Fruit fly (Drosophila melanogaster) whole organism, pupa: ENCODE results near the gene CG31211.
A peak's percentile ranks its signal among the peaks of the same experiment; 100 is the strongest.

Source experiments
- CG10348 ChIP-seq: fragments of 200-800 bp; sonication (Bioruptor generic); IDR thresholded peaks from 2 replicates; pipeline ENCODE4 v1.3.6; 2022; ENCODE audit warnings: missing biosample characterization, missing genetic modification characterization
- CG12605 ChIP-seq: fragments of 200-800 bp; sonication (Bioruptor generic); IDR thresholded peaks from 2 replicates; pipeline ENCODE4 v1.3.6; 2022; ENCODE audit warnings: missing biosample characterization, missing genetic modification characterization
- CG13204 ChIP-seq: fragments of 200-800 bp; sonication (Bioruptor generic); optimal IDR thresholded peaks from 2 replicates; lab custom pipeline; 2018; ENCODE audit warnings: missing biosample characterization, mild to moderate bottlenecking, missing genetic modification characterization, moderate library complexity
- CG14655 ChIP-seq: fragments of 200-800 bp; sonication (Bioruptor generic); optimal IDR thresholded peaks from 3 replicates; lab custom pipeline; 2017; ENCODE audit warnings: mild to moderate bottlenecking, missing biosample characterization, missing genetic modification reagents, missing genetic modification characterization
- CG15710 ChIP-seq: fragments of 200-800 bp; sonication (Bioruptor generic); optimal IDR thresholded peaks from 2 replicates; lab custom pipeline; 2018; ENCODE audit warnings: missing biosample characterization, mild to moderate bottlenecking, missing genetic modification characterization, moderate library complexity
- CG17806 ChIP-seq: fragments of 200-800 bp; sonication (Bioruptor generic); optimal IDR thresholded peaks from 2 replicates; lab custom pipeline; 2018; ENCODE audit warnings: missing biosample characterization, mild to moderate bottlenecking, missing genetic modification characterization, moderate library complexity
- CG32121 ChIP-seq: fragments of 200-800 bp; sonication (Bioruptor generic); IDR thresholded peaks from 2 replicates; pipeline ENCODE4 v1.3.6; 2022; ENCODE audit warnings: missing biosample characterization, missing genetic modification characterization
- CG34367 ChIP-seq: fragments of 200-800 bp; sonication (Bioruptor generic); optimal IDR thresholded peaks from 2 replicates; lab custom pipeline; 2018; ENCODE audit warnings: missing biosample characterization, mild to moderate bottlenecking, missing genetic modification characterization
- CG4496 ChIP-seq: fragments of 200-800 bp; sonication (Bioruptor generic); IDR thresholded peaks from 3 replicates; pipeline ENCODE4 v1.3.6; 2022; ENCODE audit warnings: missing biosample characterization, missing genetic modification characterization
- CG8159 ChIP-seq: fragments of 200-800 bp; sonication (Bioruptor generic); optimal IDR thresholded peaks from 3 replicates; lab custom pipeline; 2018; ENCODE audit warnings: missing biosample characterization, mild to moderate bottlenecking, missing genetic modification characterization, moderate library complexity
- CG8301 ChIP-seq: fragments of 200-800 bp; sonication (Bioruptor generic); optimal IDR thresholded peaks from 2 replicates; lab custom pipeline; 2018; ENCODE audit warnings: missing biosample characterization, mild to moderate bottlenecking, missing genetic modification characterization
- CG9948 ChIP-seq: fragments of 200-800 bp; sonication (Bioruptor generic); optimal IDR thresholded peaks from 2 replicates; lab custom pipeline; 2018; ENCODE audit warnings: missing biosample characterization, mild to moderate bottlenecking, missing genetic modification characterization, moderate library complexity
- D1 ChIP-seq: fragments of 200-800 bp; sonication (Bioruptor generic); optimal IDR thresholded peaks from 2 replicates; lab custom pipeline; 2018; ENCODE audit warnings: missing biosample characterization, mild to moderate bottlenecking, missing genetic modification characterization, moderate library complexity
- EcR ChIP-seq: fragments of 200-800 bp; sonication (Bioruptor generic); optimal IDR thresholded peaks from 3 replicates; lab custom pipeline; 2019; ENCODE audit warnings: missing biosample characterization, missing genetic modification characterization, mild to moderate bottlenecking, moderate library complexity, missing genetic modification reagents
- Ets98B ChIP-seq: fragments of 200-800 bp; sonication (Bioruptor generic); IDR thresholded peaks from 2 replicates; pipeline ENCODE4 v1.3.6; 2022; ENCODE audit warnings: missing biosample characterization, missing genetic modification characterization
- Pif1A ChIP-seq: fragments of 200-800 bp; sonication (Bioruptor generic); optimal IDR thresholded peaks from 3 replicates; lab custom pipeline; 2016; ENCODE audit warnings: missing biosample characterization, missing genetic modification characterization
- Pif1B ChIP-seq: fragments of 200-800 bp; sonication (Bioruptor generic); optimal IDR thresholded peaks from 3 replicates; lab custom pipeline; 2016; ENCODE audit warnings: missing biosample characterization, missing genetic modification characterization
- Snoo ChIP-seq: fragments of 200-800 bp; sonication (Bioruptor generic); optimal IDR thresholded peaks from 3 replicates; lab custom pipeline; 2017; ENCODE audit warnings: missing biosample characterization, mild to moderate bottlenecking, missing genetic modification characterization, inconsistent platforms
- fd96Ca ChIP-seq: fragments of 200-800 bp; sonication (Bioruptor generic); IDR thresholded peaks from 3 replicates; pipeline ENCODE4 v1.3.6; 2022; ENCODE audit warnings: missing biosample characterization, missing genetic modification characterization
- gl ChIP-seq: fragments of 200-800 bp; sonication (Bioruptor generic); optimal IDR thresholded peaks from 2 replicates; lab custom pipeline; 2018; ENCODE audit warnings: missing biosample characterization, mild to moderate bottlenecking, missing genetic modification characterization
- rn ChIP-seq: fragments of 200-800 bp; sonication (Bioruptor generic); IDR thresholded peaks from 2 replicates; pipeline ENCODE4 v1.3.6; 2022; ENCODE audit warnings: missing biosample characterization, missing genetic modification characterization

CG31211 gene

DNA sequence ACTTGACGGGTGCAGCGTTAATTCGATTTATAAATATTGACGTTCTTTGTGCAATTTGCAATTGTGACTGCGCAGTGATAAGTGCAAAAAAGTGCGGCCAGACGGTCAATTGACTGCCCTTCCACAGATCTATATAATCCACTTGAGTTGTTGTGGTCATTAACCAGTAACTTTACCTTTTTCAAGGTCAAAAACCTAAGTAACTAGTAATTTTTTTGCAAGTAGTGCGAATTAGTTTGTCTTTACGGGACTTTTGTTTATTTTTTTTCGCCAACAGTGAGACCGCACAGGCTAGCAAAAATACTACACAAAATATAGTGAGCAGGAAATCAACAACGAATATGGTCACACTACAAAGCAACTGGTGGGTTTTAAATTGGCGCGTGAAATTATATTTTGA is 25.2 kb downstream of the CG31211 start, which contains the start of gene Tango9:
TSS of gene Tango9 (minus strand) at position 280 of the 400 bp plus-strand sequence.
- TF ChIP-seq CG8301 (no peak), fd96Ca (GFP tag; lab: Robert Waterston, UW) (no peak), CG9948 (tag; lab: Kevin White, UChicago) (peak; percentile 23), CG32121 (GFP tag; lab: Robert Waterston, UW) (no peak), Snoo (tag; lab: Kevin White, UChicago) (peak; percentile 68), CG17806 (tag; lab: Kevin White, UChicago) (peak; percentile 11), EcR (peak; percentile 73), Ets98B (GFP tag; lab: Robert Waterston, UW) (peak; percentile 36; the same call in 1 of the 2 replicates), CG15710 (peak; percentile 5), CG12605 (GFP tag; lab: Robert Waterston, UW) (peak; percentile 74), CG10348 (no peak), gl (tag; lab: Kevin White, UChicago) (peak; percentile 63), CG34367 (tag; lab: Kevin White, UChicago) (peak; percentile 41), CG8159 (peak; percentile 45)

DNA sequence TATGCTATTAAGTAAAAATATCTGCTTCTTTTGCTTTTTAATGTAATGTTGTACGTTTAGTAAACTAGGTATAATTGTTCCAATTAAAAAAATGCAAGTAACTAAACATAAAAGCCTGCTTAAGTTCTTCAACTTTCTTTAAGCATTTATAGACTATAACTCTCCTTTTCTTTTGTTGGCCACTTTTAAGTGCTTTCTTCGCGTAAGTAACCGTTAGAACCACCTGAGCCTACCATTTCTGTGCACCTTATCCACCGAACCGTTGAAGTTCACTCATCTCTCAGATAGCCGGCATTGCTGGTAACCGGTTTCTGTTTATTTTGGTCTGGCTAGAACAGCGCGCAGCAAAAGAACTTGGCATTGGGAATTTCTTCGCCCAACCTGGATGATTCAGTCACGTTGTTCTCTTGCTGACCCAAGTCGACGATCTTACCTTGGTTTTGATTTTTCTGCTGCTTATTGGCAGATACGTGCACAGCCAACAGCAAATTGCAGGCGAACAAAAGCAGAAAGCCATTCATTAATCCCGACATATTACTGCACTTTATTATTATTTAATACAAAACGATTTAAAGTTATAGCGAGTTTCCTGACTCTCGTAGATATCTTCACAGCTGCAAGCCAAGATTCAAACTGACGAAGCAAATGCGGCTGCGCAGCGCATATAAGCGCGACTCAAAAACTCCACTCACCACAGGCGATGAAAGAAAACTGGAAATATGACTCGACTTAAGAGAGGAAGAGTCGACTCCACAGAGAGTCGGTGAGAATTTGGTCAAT is 27.3 kb downstream of the CG31211 start, which contains the start of gene CG10005:
TSS of gene CG10005 (minus strand) at position 642 of the 780 bp plus-strand sequence.
- no peak for TF ChIP-seq CG34367 (tag; lab: Kevin White, UChicago)
- peak; percentile 95 for TF ChIP-seq EcR
- peak; percentile 25 for TF ChIP-seq Pif1B (GFP tag; lab: Kevin White, UChicago)
- peak; percentile 30; the same call in 1 of the 2 replicates for TF ChIP-seq Ets98B (GFP tag; lab: Robert Waterston, UW)

DNA sequence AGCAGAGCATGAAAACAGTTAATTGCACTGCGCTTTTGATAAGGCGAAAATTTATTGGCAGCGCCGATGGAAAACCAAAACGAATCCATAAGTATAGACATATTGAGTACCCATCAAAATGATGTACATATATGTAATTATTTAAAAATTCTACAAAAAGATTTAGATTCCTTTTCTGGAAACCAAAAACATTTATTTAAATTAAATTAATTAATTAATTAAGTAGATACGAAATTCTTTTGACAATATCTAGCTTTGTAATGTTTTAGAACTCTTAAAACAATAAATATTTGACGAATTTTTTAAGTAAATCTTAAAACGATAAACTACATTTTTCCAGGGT is 27.8 kb downstream of the CG31211 start:
- TF ChIP-seq Pif1A (GFP tag; lab: Kevin White, UChicago): no peak
- TF ChIP-seq CG32121 (GFP tag; lab: Robert Waterston, UW): no peak
- no peak for TF ChIP-seq rn
- peak; percentile 31 for TF ChIP-seq CG8159
- TF ChIP-seq Snoo (tag; lab: Kevin White, UChicago): no peak
- TF ChIP-seq CG12605 (GFP tag; lab: Robert Waterston, UW): 0 out of 2 replicates have a peak, but pooled peaks have one; percentile 31
- TF ChIP-seq Pif1B (GFP tag; lab: Kevin White, UChicago): no peak
- TF ChIP-seq EcR: no peak
- no peak for TF ChIP-seq CG13204 (GFP tag; lab: Kevin White, UChicago)
- peak; percentile 21 for TF ChIP-seq CG8301
- TF ChIP-seq D1 (tag; lab: Kevin White, UChicago): peak; percentile 18
- TF ChIP-seq gl (tag; lab: Kevin White, UChicago): no peak
- TF ChIP-seq CG4496 (GFP tag; lab: Robert Waterston, UW): no peak
- TF ChIP-seq fd96Ca (GFP tag; lab: Robert Waterston, UW): no peak
- TF ChIP-seq CG34367 (tag; lab: Kevin White, UChicago): no peak
- TF ChIP-seq CG14655 (GFP tag; lab: Kevin White, UChicago): peak; percentile 41
- TF ChIP-seq CG17806 (tag; lab: Kevin White, UChicago): peak; percentile 7
- TF ChIP-seq CG10348: no peak
- no peak for TF ChIP-seq Ets98B (GFP tag; lab: Robert Waterston, UW)
- peak; percentile 28 for TF ChIP-seq CG9948 (tag; lab: Kevin White, UChicago)
- TF ChIP-seq CG15710: no peak

DNA sequence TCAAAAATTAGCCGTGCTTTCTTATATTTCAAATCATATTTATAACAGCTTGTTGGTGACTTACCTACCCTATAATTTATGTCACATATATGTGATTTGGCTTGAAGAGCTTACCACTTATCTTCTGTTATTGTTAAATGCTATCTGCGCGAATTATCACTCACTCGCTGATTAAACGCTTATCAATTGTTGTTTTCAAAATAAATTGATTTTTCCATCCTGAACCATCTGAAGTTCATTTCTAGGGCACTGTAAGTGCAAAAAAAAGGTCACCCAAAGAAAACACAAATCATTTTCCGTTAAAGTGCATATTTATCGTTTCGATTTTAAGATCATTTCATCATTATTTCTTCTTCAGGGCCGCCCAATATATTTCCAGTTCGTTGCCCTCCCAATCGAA is 28.8 kb downstream of the CG31211 start:
- TF ChIP-seq CG9948 (tag; lab: Kevin White, UChicago) (no peak), CG4496 (GFP tag; lab: Robert Waterston, UW) (no peak), gl (tag; lab: Kevin White, UChicago) (no peak), CG12605 (GFP tag; lab: Robert Waterston, UW) (no peak)

DNA sequence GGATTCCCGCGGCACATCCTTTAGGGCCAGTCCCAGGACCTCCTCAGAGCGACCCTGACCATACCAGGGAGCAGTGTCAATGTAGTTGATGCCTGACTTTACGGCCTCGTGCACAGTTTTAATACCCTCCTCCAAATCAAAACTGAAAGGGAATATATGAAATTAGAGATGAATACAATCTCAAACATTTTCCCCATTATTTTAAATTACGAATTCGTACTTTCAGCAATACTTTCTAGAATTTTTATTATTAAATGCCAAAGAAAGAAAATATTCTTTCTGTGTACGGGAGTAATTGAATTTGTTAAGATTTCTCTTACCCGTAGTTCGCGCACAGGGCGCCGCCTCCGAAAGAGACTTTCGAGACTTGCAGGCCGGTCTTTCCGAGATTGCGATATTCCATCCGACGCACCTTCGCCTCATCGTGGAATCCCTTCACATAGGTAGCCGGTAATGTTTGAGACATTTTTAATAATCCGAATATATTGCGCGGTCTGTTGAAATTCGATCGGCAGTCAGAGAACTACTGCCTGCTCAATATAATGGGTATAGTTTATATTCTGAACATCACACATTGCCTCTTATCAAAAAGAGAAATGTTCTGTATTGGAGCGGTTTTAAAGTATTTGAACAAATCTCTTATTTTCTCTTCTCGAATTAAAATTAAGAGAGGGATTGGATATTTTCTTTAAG is 30.5 kb downstream of the CG31211 start, which contains the start of gene CG18547:
TSS of gene CG18547 (minus strand) at position 512 of the 693 bp plus-strand sequence.
- TF ChIP-seq CG10348: no peak
- TF ChIP-seq CG17806 (tag; lab: Kevin White, UChicago): peak; percentile 59
- peak; percentile 22 for TF ChIP-seq Pif1A (GFP tag; lab: Kevin White, UChicago)
- TF ChIP-seq CG14655 (GFP tag; lab: Kevin White, UChicago): peak; percentile 52
- peak; percentile 42 for TF ChIP-seq CG34367 (tag; lab: Kevin White, UChicago)
- TF ChIP-seq CG15710: peak; percentile 46
- TF ChIP-seq fd96Ca (GFP tag; lab: Robert Waterston, UW): no peak
- TF ChIP-seq CG9948 (tag; lab: Kevin White, UChicago): peak; percentile 51
- peak; percentile 68; the same call in 2 of the 3 replicates for TF ChIP-seq CG4496 (GFP tag; lab: Robert Waterston, UW)
- peak; percentile 57 for TF ChIP-seq CG8301
- no peak for TF ChIP-seq CG12605 (GFP tag; lab: Robert Waterston, UW)
- 0 out of 2 replicates have a peak, but pooled peaks have one; percentile 31 for TF ChIP-seq Ets98B (GFP tag; lab: Robert Waterston, UW)
- peak; percentile 15 for TF ChIP-seq EcR
- TF ChIP-seq gl (tag; lab: Kevin White, UChicago): no peak
- no peak for TF ChIP-seq rn
- TF ChIP-seq Snoo (tag; lab: Kevin White, UChicago): peak; percentile 31
- TF ChIP-seq CG8159: peak; percentile 62
- TF ChIP-seq Pif1B (GFP tag; lab: Kevin White, UChicago): peak; percentile 44
- no peak for TF ChIP-seq D1 (tag; lab: Kevin White, UChicago)
- no peak for TF ChIP-seq CG13204 (GFP tag; lab: Kevin White, UChicago)
- no peak for TF ChIP-seq CG32121 (GFP tag; lab: Robert Waterston, UW)
